Worm (Caenorhabditis elegans) whole organism, L1 larva: ENCODE measurements around the gene M176.5.

Experiments used
- ama-1 ChIP-seq: fragments of 150-350 bp; optimal IDR thresholded peaks from 2 replicates; lab custom pipeline; 2014
- ceh-82 ChIP-seq, 3 experiments: fragments of 150-350 bp in 1 of 3; sonication (generic microtip) in 2 of 3; optimal IDR thresholded peaks; 2 replicates each; lab custom pipeline; 2014 to 2017; ENCODE audit warnings: missing biosample characterization in 3 of 3, missing genetic modification characterization in 3 of 3
- ceh-88 ChIP-seq: fragments of 200-800 bp; sonication (Bioruptor generic); IDR thresholded peaks from 2 replicates; pipeline ENCODE4 v1.3.6; 2022; ENCODE audit warnings: missing genetic modification characterization, missing compliant biosample characterization
- dpl-1 ChIP-seq, 3 experiments: fragments of 150-350 bp in 2 of 3; sonication (generic microtip) in 1 of 3; optimal IDR thresholded peaks; 2 replicates each; lab custom pipeline; 2014 to 2017; ENCODE audit warnings: missing biosample characterization in 3 of 3, missing genetic modification characterization in 3 of 3, missing genetic modification reagents in 3 of 3
- egl-27 ChIP-seq, 2 experiments: fragments of 150-350 bp in 1 of 2; sonication (generic microtip); optimal IDR thresholded peaks; 3 replicates each; lab custom pipeline; 2017 to 2018; ENCODE audit warnings: missing biosample characterization in 2 of 2, missing genetic modification characterization in 2 of 2, missing genetic modification reagents in 2 of 2
- elt-2 ChIP-seq: sonication (generic microtip); optimal IDR thresholded peaks from 2 replicates; lab custom pipeline; 2016; ENCODE audit warnings: missing genetic modification characterization, mild to moderate bottlenecking, inconsistent platforms, missing compliant biosample characterization, missing genetic modification reagents
- elt-3 ChIP-seq, 6 experiments: fragments of 150-350 bp in 1 of 6; sonication (generic microtip); optimal IDR thresholded peaks; 2 replicates each; lab custom pipeline; 2017 to 2018; ENCODE audit warnings: missing biosample characterization in 6 of 6, missing genetic modification characterization in 6 of 6, inconsistent platforms in 1 of 6
- mab-9 ChIP-seq: fragments of 200-800 bp; sonication (Bioruptor generic); IDR thresholded peaks from 2 replicates; pipeline ENCODE4 v1.3.6; 2022; ENCODE audit warnings: missing genetic modification reagents, missing genetic modification characterization, missing compliant biosample characterization
- pax-3 ChIP-seq: fragments of 200-800 bp; sonication (Bioruptor generic); optimal IDR thresholded peaks from 2 replicates; lab custom pipeline; 2018; ENCODE audit warnings: mild to moderate bottlenecking, missing genetic modification characterization, moderate library complexity, missing compliant biosample characterization
- pqm-1 ChIP-seq: sonication (generic microtip); optimal IDR thresholded peaks from 3 replicates; lab custom pipeline; 2017; ENCODE audit warnings: missing biosample characterization, missing genetic modification characterization
- unc-62 ChIP-seq: fragments of 150-350 bp; optimal IDR thresholded peaks from 2 replicates; lab custom pipeline; 2014; ENCODE audit warnings: missing biosample characterization, missing genetic modification reagents, missing genetic modification characterization
- ztf-4 ChIP-seq: fragments of 150-350 bp; optimal IDR thresholded peaks from 2 replicates; lab custom pipeline; 2014; ENCODE audit warnings: missing biosample characterization, missing genetic modification characterization

ce11 chrII:9438227-9438626, 10.7 kb upstream of the M176.5 start, which contains the start of gene chil-13:
- no peak for TF ChIP-seq pqm-1
- TF ChIP-seq elt-3 (tag; optimal IDR thresholded peaks at IDR 0.05; lab: Kevin White, UChicago) = peak in 1 of 6 experiments; percentile 33
- no peak for TF ChIP-seq elt-2 (tag; lab: Kevin White, UChicago)
- TF ChIP-seq egl-27 (tag; optimal IDR thresholded peaks at IDR 0.05; lab: Kevin White, UChicago) = no peak
- no peak for TF ChIP-seq ztf-4 (tag; lab: Kevin White, UChicago)
- TF ChIP-seq pax-3 (tag; lab: Kevin White, UChicago) = no peak
- no peak for TF ChIP-seq dpl-1 (GFP tag; optimal IDR thresholded peaks at IDR 0.05; lab: Kevin White, UChicago)
- TF ChIP-seq mab-9 (GFP tag; lab: Robert Waterston, UW) = no peak
- TF ChIP-seq unc-62 (GFP tag; lab: Kevin White, UChicago) = no peak
- no peak for TF ChIP-seq ama-1 (lab: Kevin White, UChicago)
- TF ChIP-seq ceh-82 (tag; optimal IDR thresholded peaks at IDR 0.05; lab: Kevin White, UChicago) = no peak
- TF ChIP-seq ceh-88 (GFP tag; lab: Robert Waterston, UW) = no peak
